Worm (Caenorhabditis elegans) whole organism, young adult: ENCODE data around the gene nspg-12.

Source experiments
- B0019.2 ChIP-seq: fragments of 200-800 bp; sonication (Bioruptor generic); conservative IDR thresholded peaks from 2 replicates; pipeline ENCODE4 v1.3.6; 2022; ENCODE audit warnings: missing genetic modification reagents, missing genetic modification characterization, missing compliant biosample characterization
- C17E4.6 ChIP-seq: fragments of 200-800 bp; sonication (Bioruptor generic); IDR thresholded peaks from 2 replicates; pipeline ENCODE4 v1.3.6; 2022; ENCODE audit warnings: missing genetic modification reagents, missing genetic modification characterization, missing compliant biosample characterization
- D2030.7 ChIP-seq: fragments of 200-800 bp; sonication (Bioruptor generic); IDR thresholded peaks from 2 replicates; pipeline ENCODE4 v1.3.6; 2022; ENCODE audit warnings: missing genetic modification reagents, missing genetic modification characterization, missing compliant biosample characterization
- F22D6.2 ChIP-seq: sonication (generic microtip); optimal IDR thresholded peaks from 2 replicates; lab custom pipeline; 2016; ENCODE audit warnings: mild to moderate bottlenecking, missing genetic modification characterization, missing compliant biosample characterization
- F23B12.7 ChIP-seq: sonication (generic microtip); optimal IDR thresholded peaks from 2 replicates; lab custom pipeline; 2017; ENCODE audit warnings: missing genetic modification characterization, mild to moderate bottlenecking, missing compliant biosample characterization, antibody characterized with exemption, moderate library complexity; ENCODE audit not compliant: insufficient read depth
- F52B5.7 ChIP-seq: sonication (generic microtip); optimal IDR thresholded peaks from 2 replicates; lab custom pipeline; 2016; ENCODE audit warnings: mild to moderate bottlenecking, missing genetic modification characterization, missing compliant biosample characterization
- F55B11.4 ChIP-seq: sonication (generic microtip); optimal IDR thresholded peaks from 2 replicates; lab custom pipeline; 2016; ENCODE audit warnings: missing compliant biosample characterization, missing genetic modification characterization, borderline replicate concordance; ENCODE audit not compliant: insufficient read depth
- K12H6.12 ChIP-seq: fragments of 200-800 bp; sonication (Bioruptor generic); optimal IDR thresholded peaks from 2 replicates; lab custom pipeline; 2018; ENCODE audit warnings: mild to moderate bottlenecking, missing genetic modification characterization, missing compliant biosample characterization
- T26A5.8 ChIP-seq: sonication (generic microtip); optimal IDR thresholded peaks from 2 replicates; lab custom pipeline; 2016; ENCODE audit warnings: missing genetic modification characterization, missing compliant biosample characterization
- Y95B8A.8 ChIP-seq: fragments of 200-800 bp; sonication (Bioruptor generic); IDR thresholded peaks from 2 replicates; pipeline ENCODE4 v1.3.6; 2022; ENCODE audit warnings: missing genetic modification reagents, missing genetic modification characterization, missing compliant biosample characterization
- ama-1 ChIP-seq, 3 experiments: fragments of 150-350 bp in 1 of 3; sonication (generic microtip) in 2 of 3; optimal IDR thresholded peaks; 2 replicates each; lab custom pipeline; 2014 to 2018; ENCODE audit warnings: missing biosample characterization in 2 of 3, missing genetic modification characterization in 2 of 3, missing genetic modification reagents in 2 of 3
- aptf-2 ChIP-seq: fragments of 200-800 bp; sonication (Bioruptor generic); conservative IDR thresholded peaks from 2 replicates; pipeline ENCODE4 v1.3.6; 2022; ENCODE audit warnings: missing genetic modification reagents, missing genetic modification characterization, missing compliant biosample characterization
- aptf-3 ChIP-seq: fragments of 200-800 bp; sonication (Bioruptor generic); IDR thresholded peaks from 2 replicates; pipeline ENCODE4 v1.3.6; 2022; ENCODE audit warnings: missing genetic modification characterization, missing compliant biosample characterization
- cebp-2 ChIP-seq: fragments of 200-800 bp; sonication (Bioruptor generic); IDR thresholded peaks from 2 replicates; pipeline ENCODE4 v1.3.6; 2022; ENCODE audit warnings: missing genetic modification characterization, missing compliant biosample characterization
- chd-7 ChIP-seq: sonication (generic microtip); optimal IDR thresholded peaks from 2 replicates; lab custom pipeline; 2016; ENCODE audit warnings: mild to moderate bottlenecking, missing genetic modification characterization, moderate library complexity, missing compliant biosample characterization
- die-1 ChIP-seq: sonication (generic microtip); optimal IDR thresholded peaks from 2 replicates; lab custom pipeline; 2016; ENCODE audit warnings: missing genotype, mild to moderate bottlenecking, missing genetic modification characterization, missing compliant biosample characterization
- dox-1 ChIP-seq: fragments of 200-800 bp; sonication (Bioruptor generic); IDR thresholded peaks from 2 replicates; pipeline ENCODE4 v1.3.6; 2022; ENCODE audit warnings: missing genetic modification reagents, missing genetic modification characterization, missing compliant biosample characterization
- dpl-1 ChIP-seq: fragments of 150-350 bp; optimal IDR thresholded peaks from 2 replicates; lab custom pipeline; 2014; ENCODE audit warnings: missing biosample characterization, missing genetic modification reagents, missing genetic modification characterization
- efl-1 ChIP-seq: fragments of 150-350 bp; optimal IDR thresholded peaks from 2 replicates; lab custom pipeline; 2014; ENCODE audit warnings: missing biosample characterization, missing genetic modification reagents, missing genetic modification characterization
- egrh-3 ChIP-seq: fragments of 200-800 bp; sonication (Bioruptor generic); IDR thresholded peaks from 2 replicates; pipeline ENCODE4 v1.3.6; 2022; ENCODE audit warnings: missing genetic modification reagents, missing genetic modification characterization, missing compliant biosample characterization
- him-1 ChIP-seq: sonication (generic microtip); optimal IDR thresholded peaks from 2 replicates; lab custom pipeline; 2016; ENCODE audit warnings: missing genotype, missing genetic modification reagents, missing genetic modification characterization, missing compliant biosample characterization
- hmg-20 ChIP-seq: fragments of 200-800 bp; sonication (Bioruptor generic); IDR thresholded peaks from 2 replicates; pipeline ENCODE4 v1.3.6; 2022; ENCODE audit warnings: missing genetic modification reagents, missing genetic modification characterization, missing compliant biosample characterization
- lin-26 ChIP-seq: fragments of 200-800 bp; sonication (Bioruptor generic); IDR thresholded peaks from 2 replicates; pipeline ENCODE4 v1.3.6; 2022; ENCODE audit warnings: missing genetic modification reagents, missing genetic modification characterization, missing compliant biosample characterization
- madf-8 ChIP-seq: fragments of 200-800 bp; sonication (Bioruptor generic); conservative IDR thresholded peaks from 2 replicates; pipeline ENCODE4 v1.3.6; 2022; ENCODE audit warnings: missing genetic modification reagents, missing genetic modification characterization, missing compliant biosample characterization
- mcd-1 ChIP-seq: fragments of 200-800 bp; sonication (Bioruptor generic); IDR thresholded peaks from 2 replicates; pipeline ENCODE4 v1.3.6; 2022; ENCODE audit warnings: missing genetic modification reagents, missing genetic modification characterization, missing compliant biosample characterization
- mel-28 ChIP-seq: sonication (generic microtip); optimal IDR thresholded peaks from 2 replicates; lab custom pipeline; 2016; ENCODE audit warnings: borderline replicate concordance, mild to moderate bottlenecking, missing genetic modification characterization, missing compliant biosample characterization
- nfya-1 ChIP-seq: sonication (generic microtip); optimal IDR thresholded peaks from 2 replicates; lab custom pipeline; 2017; ENCODE audit warnings: antibody characterized with exemption, missing compliant biosample characterization, missing genetic modification characterization, borderline replicate concordance; ENCODE audit not compliant: insufficient read depth
- nfya-2 ChIP-seq: fragments of 200-800 bp; sonication (Bioruptor generic); IDR thresholded peaks from 2 replicates; pipeline ENCODE4 v1.3.6; 2022; ENCODE audit warnings: missing genetic modification reagents, missing genetic modification characterization, missing compliant biosample characterization
- nfyb-1 ChIP-seq: fragments of 200-800 bp; sonication (Bioruptor generic); IDR thresholded peaks from 2 replicates; pipeline ENCODE4 v1.3.6; 2022; ENCODE audit warnings: missing genetic modification reagents, missing genetic modification characterization, missing compliant biosample characterization
- nhr-120 ChIP-seq: fragments of 200-800 bp; sonication (Bioruptor generic); IDR thresholded peaks from 2 replicates; pipeline ENCODE4 v1.3.6; 2022; ENCODE audit warnings: missing genetic modification characterization, missing compliant biosample characterization
- nhr-27 ChIP-seq: fragments of 200-800 bp; sonication (Bioruptor generic); optimal IDR thresholded peaks from 2 replicates; lab custom pipeline; 2018; ENCODE audit warnings: mild to moderate bottlenecking, missing genetic modification characterization, moderate library complexity, missing compliant biosample characterization
- nhr-80 ChIP-seq: sonication (generic microtip); optimal IDR thresholded peaks from 2 replicates; lab custom pipeline; 2016; ENCODE audit warnings: missing genetic modification characterization, missing compliant biosample characterization
- nhr-90 ChIP-seq: sonication (generic microtip); optimal IDR thresholded peaks from 2 replicates; lab custom pipeline; 2016; ENCODE audit warnings: missing genotype, mild to moderate bottlenecking, missing genetic modification characterization, missing compliant biosample characterization
- pbrm-1 ChIP-seq: fragments of 200-800 bp; sonication (Bioruptor generic); IDR thresholded peaks from 2 replicates; pipeline ENCODE4 v1.3.6; 2022; ENCODE audit warnings: missing genetic modification reagents, missing genetic modification characterization, missing compliant biosample characterization
- pha-4 ChIP-seq: fragments of 150-350 bp; sonication (generic microtip); optimal IDR thresholded peaks from 2 replicates; lab custom pipeline; 2014; ENCODE audit warnings: missing biosample characterization, missing genetic modification reagents, missing genetic modification characterization
- repo-1 ChIP-seq: sonication (generic microtip); optimal IDR thresholded peaks from 2 replicates; lab custom pipeline; 2017; ENCODE audit warnings: mild to moderate bottlenecking, missing genetic modification characterization, missing compliant biosample characterization
- rpc-1 ChIP-seq, 2 experiments: fragments of 150-350 bp in 1 of 2; sonication (generic microtip) in 1 of 2; optimal IDR thresholded peaks; 2 replicates each; lab custom pipeline; 2014 to 2018; ENCODE audit warnings: missing biosample characterization in 1 of 2, missing genetic modification characterization in 1 of 2, missing genetic modification reagents in 1 of 2, missing genotype in 1 of 2
- sea-2 ChIP-seq: fragments of 200-800 bp; sonication (Bioruptor generic); IDR thresholded peaks from 2 replicates; pipeline ENCODE4 v1.3.6; 2022; ENCODE audit warnings: missing genetic modification characterization, missing compliant biosample characterization
- snpc-1.1 ChIP-seq: sonication (generic microtip); optimal IDR thresholded peaks from 2 replicates; lab custom pipeline; 2017; ENCODE audit warnings: missing genetic modification characterization, mild to moderate bottlenecking, missing compliant biosample characterization, antibody characterized with exemption, moderate library complexity, missing genotype, missing genetic modification reagents; ENCODE audit not compliant: insufficient read depth
- xnd-1 ChIP-seq: sonication (generic microtip); optimal IDR thresholded peaks from 2 replicates; lab custom pipeline; 2016; ENCODE audit warnings: missing genotype, missing genetic modification reagents, missing genetic modification characterization, missing compliant biosample characterization
- zfh-2 ChIP-seq: fragments of 200-800 bp; sonication (Bioruptor generic); conservative IDR thresholded peaks from 2 replicates; pipeline ENCODE4 v1.3.6; 2022; ENCODE audit warnings: missing genetic modification reagents, missing genetic modification characterization, missing compliant biosample characterization
- ztf-18 ChIP-seq: sonication (generic microtip); optimal IDR thresholded peaks from 2 replicates; lab custom pipeline; 2016; ENCODE audit warnings: missing genotype, mild to moderate bottlenecking, missing genetic modification characterization, missing compliant biosample characterization

Gene nspg-12

ce11 chrX:5256999-5257398 is at the start of gene nspg-12:
TSS of gene nspg-12 (plus strand) at chrX:5257299.
- TF ChIP-seq egrh-3 (GFP tag; lab: Robert Waterston, UW) (no peak), Y95B8A.8 (no peak), nfya-2 (GFP tag; lab: Robert Waterston, UW) (no peak), pbrm-1 (GFP tag; lab: Robert Waterston, UW) (no peak), xnd-1 (no peak)

ce11 chrX:5207819-5208218 is 49.3 kb upstream of the nspg-12 start:
- TF ChIP-seq K12H6.12 (tag; lab: Kevin White, UChicago): no peak
- peak; percentile 1 for TF ChIP-seq nhr-80
- TF ChIP-seq F23B12.7 (tag; lab: Kevin White, UChicago): no peak
- no peak for TF ChIP-seq madf-8
- TF ChIP-seq nhr-90 (tag; lab: Kevin White, UChicago): no peak
- no peak for TF ChIP-seq rpc-1 (optimal IDR thresholded peaks at IDR 0.05; lab: Kevin White, UChicago)
- no peak for TF ChIP-seq rpc-1 (tag; optimal IDR thresholded peaks at IDR 0.05; lab: Kevin White, UChicago)
- no peak for TF ChIP-seq C17E4.6 (GFP tag; lab: Robert Waterston, UW)

- 0 out of 2 replicates have a peak, but pooled peaks have one; percentile 11 for TF ChIP-seq nfyb-1 (GFP tag; lab: Robert Waterston, UW)
- TF ChIP-seq B0019.2 (GFP tag; lab: Robert Waterston, UW): no peak
- no peak for TF ChIP-seq pbrm-1 (GFP tag; lab: Robert Waterston, UW)
- peak; percentile 81 for TF ChIP-seq zfh-2 (GFP tag; lab: Robert Waterston, UW)
- peak; percentile 0 for TF ChIP-seq chd-7 (tag; lab: Kevin White, UChicago)
- no peak for TF ChIP-seq efl-1 (GFP tag; lab: Kevin White, UChicago)
Measured at ce11 chrX:5208326-5208725, 48.8 kb upstream of the nspg-12 start.

ce11 chrX:5208831-5209230 is 48.3 kb upstream of the nspg-12 start:
- no peak for TF ChIP-seq xnd-1
- TF ChIP-seq ztf-18 (tag; lab: Kevin White, UChicago): no peak
- no peak for TF ChIP-seq F55B11.4
- no peak for TF ChIP-seq hmg-20
- TF ChIP-seq nhr-120: no peak
- TF ChIP-seq C17E4.6 (GFP tag; lab: Robert Waterston, UW): no peak
- no peak for TF ChIP-seq nfya-1 (tag; lab: Kevin White, UChicago)
- TF ChIP-seq mel-28 (tag; lab: Kevin White, UChicago): no peak
- no peak for TF ChIP-seq sea-2
- no peak for TF ChIP-seq mcd-1

ce11 chrX:5209429-5209828 is 47.7 kb upstream of the nspg-12 start:
- TF ChIP-seq aptf-3 (GFP tag; lab: Robert Waterston, UW) (0 out of 2 replicates have a peak, but pooled peaks have one; percentile 44), F22D6.2 (tag; lab: Kevin White, UChicago) (no peak), aptf-2 (no peak), dpl-1 (GFP tag; lab: Kevin White, UChicago) (no peak), efl-1 (GFP tag; lab: Kevin White, UChicago) (no peak), pha-4 (tag; lab: Kevin White, UChicago) (no peak), dox-1 (0 out of 2 replicates have a peak, but pooled peaks have one; percentile 45), cebp-2 (GFP tag; lab: Robert Waterston, UW) (no peak), die-1 (tag; lab: Kevin White, UChicago) (no peak), ama-1 (optimal IDR thresholded peaks at IDR 0.05; lab: Kevin White, UChicago) (no peak), ama-1 (GFP tag; optimal IDR thresholded peaks at IDR 0.05; lab: Kevin White, UChicago) (no peak), T26A5.8 (no peak), mcd-1 (no peak), zfh-2 (GFP tag; lab: Robert Waterston, UW) (0 out of 2 replicates have a peak, but pooled peaks have one; percentile 35), nhr-80 (peak; percentile 17), lin-26 (GFP tag; lab: Robert Waterston, UW) (no peak), nhr-27 (tag; lab: Kevin White, UChicago) (no peak), hmg-20 (no peak), snpc-1.1 (tag; lab: Kevin White, UChicago) (no peak), him-1 (tag; lab: Kevin White, UChicago) (no peak), F52B5.7 (tag; lab: Kevin White, UChicago) (no peak), repo-1 (tag; lab: Kevin White, UChicago) (no peak), D2030.7 (GFP tag; lab: Robert Waterston, UW) (no peak)
